Worm (Caenorhabditis elegans) whole organism, L4 larva: Measurements from ENCODE around the gene idpb-2.

Experiments used
- F26F4.8 ChIP-seq: fragments of 200-800 bp; sonication (Bioruptor generic); conservative IDR thresholded peaks from 2 replicates; pipeline ENCODE4 v1.3.6; 2022; ENCODE audit warnings: missing genetic modification characterization, missing compliant biosample characterization
- F37D6.2 ChIP-seq: sonication (generic microtip); optimal IDR thresholded peaks from 2 replicates; lab custom pipeline; 2016; ENCODE audit warnings: mild to moderate bottlenecking, missing genetic modification characterization, missing compliant biosample characterization
- R02D3.7 ChIP-seq: fragments of 150-350 bp; sonication (generic microtip); optimal IDR thresholded peaks from 3 replicates; lab custom pipeline; 2014; ENCODE audit warnings: missing biosample characterization, missing genetic modification characterization
- ZK546.5 ChIP-seq, 2 experiments: sonication (generic microtip); optimal IDR thresholded peaks; 2 replicates each; lab custom pipeline; 2017; ENCODE audit warnings: missing biosample characterization in 2 of 2, missing genetic modification characterization in 2 of 2
- aha-1 ChIP-seq: fragments of 150-350 bp; peaks from one replicate; lab custom pipeline; 2014; ENCODE audit warnings: missing biosample characterization, missing genetic modification characterization
- aly-2 ChIP-seq: sonication (generic microtip); optimal IDR thresholded peaks from 2 replicates; lab custom pipeline; 2018; ENCODE audit warnings: missing biosample characterization, missing genetic modification characterization
- ceh-62 ChIP-seq: sonication (generic microtip); optimal IDR thresholded peaks from 2 replicates; lab custom pipeline; 2017; ENCODE audit warnings: missing biosample characterization, missing genetic modification characterization
- ces-1 ChIP-seq: fragments of 150-350 bp; sonication (generic microtip); optimal IDR thresholded peaks from 4 replicates; lab custom pipeline; 2014; ENCODE audit warnings: missing biosample characterization, missing genetic modification reagents, missing genetic modification characterization
- daf-12 ChIP-seq: fragments of 150-350 bp; optimal IDR thresholded peaks from 2 replicates; lab custom pipeline; 2014; ENCODE audit warnings: missing biosample characterization, missing genetic modification reagents, missing genetic modification characterization
- dmd-6 ChIP-seq: fragments of 200-800 bp; sonication (Bioruptor generic); IDR thresholded peaks from 2 replicates; pipeline ENCODE4 v1.3.6; 2022; ENCODE audit warnings: missing genetic modification reagents, missing genetic modification characterization, missing compliant biosample characterization
- dpl-1 ChIP-seq: fragments of 150-350 bp; optimal IDR thresholded peaks from 2 replicates; lab custom pipeline; 2014; ENCODE audit warnings: missing biosample characterization, missing genetic modification reagents, missing genetic modification characterization
- fkh-10 ChIP-seq: fragments of 150-350 bp; optimal IDR thresholded peaks from 2 replicates; lab custom pipeline; 2014; ENCODE audit warnings: missing biosample characterization, missing genetic modification reagents, missing genetic modification characterization
- hif-1 ChIP-seq, 2 experiments: sonication (generic microtip); optimal IDR thresholded peaks; 2 replicates each; lab custom pipeline; 2016 to 2017; ENCODE audit warnings: missing compliant biosample characterization in 2 of 2, missing genetic modification characterization in 2 of 2, missing genetic modification reagents in 2 of 2, missing genotype in 2 of 2, mild to moderate bottlenecking in 1 of 2
- lin-39 ChIP-seq: fragments of 150-350 bp; optimal IDR thresholded peaks from 2 replicates; lab custom pipeline; 2014; ENCODE audit warnings: missing biosample characterization, missing genetic modification reagents, missing genetic modification characterization
- lsy-2 ChIP-seq, 2 experiments: fragments of 150-350 bp in 1 of 2; sonication (generic microtip) in 1 of 2; optimal IDR thresholded peaks; 2 replicates each; lab custom pipeline; 2014 to 2017; ENCODE audit warnings: missing biosample characterization in 2 of 2, missing genetic modification characterization in 2 of 2
- mdl-1 ChIP-seq, 2 experiments: fragments of 150-350 bp in 1 of 2; sonication (generic microtip) in 1 of 2; optimal IDR thresholded peaks; 2 replicates each; lab custom pipeline; 2014 to 2017; ENCODE audit warnings: missing biosample characterization in 2 of 2, missing genetic modification characterization in 2 of 2
- mxl-2 ChIP-seq: fragments of 200-800 bp; sonication (Bioruptor generic); conservative IDR thresholded peaks from 2 replicates; pipeline ENCODE4 v1.3.6; 2022; ENCODE audit warnings: missing genetic modification reagents, missing genetic modification characterization, missing compliant biosample characterization
- nhr-10 ChIP-seq: fragments of 150-350 bp; optimal IDR thresholded peaks from 2 replicates; lab custom pipeline; 2014; ENCODE audit warnings: missing biosample characterization, missing genetic modification characterization
- nhr-28 ChIP-seq: fragments of 150-350 bp; optimal IDR thresholded peaks from 2 replicates; lab custom pipeline; 2014; ENCODE audit warnings: missing biosample characterization, missing genetic modification characterization
- nhr-41 ChIP-seq: fragments of 200-800 bp; sonication (Bioruptor generic); IDR thresholded peaks from 2 replicates; pipeline ENCODE4 v1.3.6; 2022; ENCODE audit warnings: missing genetic modification reagents, missing genetic modification characterization, missing compliant biosample characterization
- nhr-6 ChIP-seq: fragments of 150-350 bp; optimal IDR thresholded peaks from 2 replicates; lab custom pipeline; 2014; ENCODE audit warnings: missing biosample characterization, missing genetic modification characterization
- rbr-2 ChIP-seq: sonication (generic microtip); optimal IDR thresholded peaks from 2 replicates; lab custom pipeline; 2016; ENCODE audit warnings: missing genotype, missing genetic modification characterization, missing compliant biosample characterization
- saeg-2 ChIP-seq: fragments of 200-800 bp; sonication (Bioruptor generic); IDR thresholded peaks from 2 replicates; pipeline ENCODE4 v1.3.6; 2022; ENCODE audit warnings: missing genetic modification reagents, missing genetic modification characterization, missing compliant biosample characterization
- snpc-1.2 ChIP-seq: fragments of 200-800 bp; sonication (Bioruptor generic); IDR thresholded peaks from 2 replicates; pipeline ENCODE4 v1.3.6; 2022; ENCODE audit warnings: missing genetic modification reagents, missing genetic modification characterization, missing compliant biosample characterization
- unc-130 ChIP-seq: sonication (generic microtip); optimal IDR thresholded peaks from 2 replicates; lab custom pipeline; 2016; ENCODE audit warnings: missing genetic modification reagents, missing genetic modification characterization, missing compliant biosample characterization
- unc-62 ChIP-seq, 3 experiments: fragments of 150-350 bp in 1 of 3; sonication (generic microtip); optimal IDR thresholded peaks in 2 of 3; peaks in 1 of 3; 1 replicate in 1 of 3; 2 replicates in 2 of 3; lab custom pipeline; 2014 to 2017; ENCODE audit warnings: missing biosample characterization in 3 of 3, missing genetic modification characterization in 3 of 3, missing genetic modification reagents in 3 of 3, missing genotype in 1 of 3
- zag-1 ChIP-seq: fragments of 150-350 bp; optimal IDR thresholded peaks from 2 replicates; lab custom pipeline; 2014; ENCODE audit warnings: missing biosample characterization, missing genetic modification characterization

idpb-2 gene

ce11 chrII:5103784-5104457 lies 34.5 kb upstream of the idpb-2 start, which contains the start of the genes C04G6.11 and mpk-2 (continued):
- TF ChIP-seq mdl-1 (tag; optimal IDR thresholded peaks at IDR 0.05; lab: Kevin White, UChicago) (peak in 1 of 2 experiments; percentile 9), nhr-6 (tag; lab: Kevin White, UChicago) (no peak), hif-1 (tag; optimal IDR thresholded peaks at IDR 0.05; lab: Kevin White, UChicago) (peak in 1 of 2 experiments; percentile 20)

ce11 chrII:5103189-5103588 lies 33.8 kb upstream of the idpb-2 start:
- TF ChIP-seq nhr-28 (tag; lab: Kevin White, UChicago) (peak; percentile 16), ceh-62 (tag; lab: Kevin White, UChicago) (no peak)

DNA sequence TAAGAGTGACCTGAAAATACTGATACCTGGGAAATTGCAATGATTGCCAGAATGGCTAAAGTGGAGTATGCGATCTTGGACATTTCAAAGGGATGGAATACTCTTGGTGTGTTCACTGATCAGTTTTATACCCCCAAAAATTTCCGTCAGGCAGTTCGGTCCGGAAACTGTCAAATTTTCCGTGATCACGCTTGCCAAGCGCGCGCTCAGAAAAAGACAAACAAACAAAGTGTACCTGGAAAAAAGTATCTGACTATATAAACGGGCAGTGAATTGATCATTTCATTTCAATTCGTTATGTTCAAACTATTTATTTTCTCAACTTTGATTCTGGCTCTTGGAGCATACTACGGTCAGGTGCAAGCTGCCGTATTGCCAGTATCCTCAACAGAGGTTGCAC lies 32.3 kb upstream of the idpb-2 start, which contains the start of the genes idpb-3 and idpb-1:
TSS of gene idpb-3 (minus strand) at position 101 of the 400 bp plus-strand sequence.
TSS of gene idpb-1 (plus strand) at position 284 of the 400 bp plus-strand sequence.
- TF ChIP-seq aha-1 (tag; lab: Kevin White, UChicago) (peak; percentile 51), ZK546.5 (tag; optimal IDR thresholded peaks at IDR 0.05; lab: Kevin White, UChicago) (no peak)

ce11 chrII:5099649-5100048 lies 30.2 kb upstream of the idpb-2 start, which contains the start of gene C04G6.6:
Gene C04G6.6, minus strand, starts transcription at chrII:5099749.
- TF ChIP-seq saeg-2 (GFP tag; lab: Robert Waterston, UW) (no peak), aly-2 (no peak), dmd-6 (GFP tag; lab: Robert Waterston, UW) (no peak), F37D6.2 (tag; lab: Kevin White, UChicago) (no peak), aha-1 (tag; lab: Kevin White, UChicago) (no peak), nhr-41 (no peak), ces-1 (GFP tag; lab: Kevin White, UChicago) (no peak), unc-130 (GFP tag; lab: Kevin White, UChicago) (no peak), zag-1 (tag; lab: Kevin White, UChicago) (no peak), snpc-1.2 (no peak), nhr-10 (tag; lab: Kevin White, UChicago) (no peak), R02D3.7 (tag; lab: Kevin White, UChicago) (no peak), lin-39 (tag; lab: Kevin White, UChicago) (no peak), dpl-1 (GFP tag; lab: Kevin White, UChicago) (no peak), rbr-2 (tag; lab: Kevin White, UChicago) (no peak), F26F4.8 (GFP tag; lab: Robert Waterston, UW) (no peak), lsy-2 (tag; optimal IDR thresholded peaks at IDR 0.05; lab: Kevin White, UChicago) (no peak), ceh-62 (tag; lab: Kevin White, UChicago) (no peak), fkh-10 (GFP tag; lab: Kevin White, UChicago) (no peak), daf-12 (tag; lab: Kevin White, UChicago) (no peak)
- TF ChIP-seq, all 104 proteins: peak for 0

DNA sequence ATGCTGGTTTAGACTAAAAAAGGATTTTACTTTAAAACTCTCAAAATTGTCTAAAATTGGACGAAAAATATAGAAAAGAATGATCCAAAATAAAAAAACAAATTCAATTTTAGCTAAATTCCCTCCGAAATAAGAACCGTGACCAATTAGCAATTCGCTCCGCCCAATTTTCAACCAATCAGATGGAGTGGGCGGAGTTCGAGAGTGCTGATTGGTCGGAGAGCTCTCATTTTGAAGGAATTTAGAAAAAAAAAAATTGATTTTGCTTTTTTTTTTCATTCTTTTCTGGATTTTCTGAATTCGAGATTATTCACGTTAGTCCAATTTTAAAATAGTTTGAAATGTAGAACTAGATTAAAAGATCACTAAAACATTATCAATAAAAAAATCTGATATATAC lies 29.6 kb upstream of the idpb-2 start:
- TF ChIP-seq unc-62 (GFP tag; optimal IDR thresholded peaks at IDR 0.05 in 1 of 2; lab: Kevin White, UChicago) (peak in 1 of 2 experiments; percentile 73), unc-62 (tag; optimal IDR thresholded peaks at IDR 0.05; lab: Kevin White, UChicago) (no peak), ceh-62 (tag; lab: Kevin White, UChicago) (no peak)

- TF ChIP-seq unc-62 (GFP tag; optimal IDR thresholded peaks at IDR 0.05 in 1 of 2; lab: Kevin White, UChicago) (peak in 1 of 2 experiments; percentile 35), unc-62 (tag; optimal IDR thresholded peaks at IDR 0.05; lab: Kevin White, UChicago) (no peak), dmd-6 (GFP tag; lab: Robert Waterston, UW) (no peak), mxl-2 (GFP tag; lab: Robert Waterston, UW) (no peak)
Observed at ce11 chrII:5093945-5094344, 24.5 kb upstream of the idpb-2 start, which contains the start of gene C04G6.13. Gene C04G6.13, plus strand, starts transcription at chrII:5094245.
